Fruit fly (Drosophila melanogaster) whole organism, embryonic: ENCODE results near the gene Arp8.

Source experiments
- Ada2b ChIP-seq: fragments of 200-800 bp; sonication (Bioruptor generic); IDR thresholded peaks from 2 replicates; pipeline ENCODE4 v1.3.6; 2022; ENCODE audit warnings: missing biosample characterization, missing genetic modification characterization
- Blimp-1 ChIP-seq: fragments of 200-800 bp; sonication (Bioruptor generic); optimal IDR thresholded peaks from 3 replicates; lab custom pipeline; 2018; ENCODE audit warnings: missing biosample characterization, missing genetic modification characterization, mild to moderate bottlenecking, moderate library complexity, missing genetic modification reagents
- Bteb2 ChIP-seq: fragments of 200-800 bp; sonication (Bioruptor generic); optimal IDR thresholded peaks from 2 replicates; lab custom pipeline; 2016; ENCODE audit warnings: missing biosample characterization, missing genetic modification characterization
- C15 ChIP-seq: fragments of 200-800 bp; sonication (Bioruptor generic); IDR thresholded peaks from 3 replicates; pipeline ENCODE4 v1.3.6; 2022; ENCODE audit warnings: missing biosample characterization, missing genetic modification characterization
- CG10565 ChIP-seq: fragments of 200-800 bp; sonication (Bioruptor generic); optimal IDR thresholded peaks from 3 replicates; lab custom pipeline; 2016; ENCODE audit warnings: missing biosample characterization, mild to moderate bottlenecking, missing genetic modification characterization
- CG12155 ChIP-seq: fragments of 200-800 bp; sonication (Bioruptor generic); optimal IDR thresholded peaks from 3 replicates; lab custom pipeline; 2016; ENCODE audit warnings: missing biosample characterization, missing genetic modification characterization
- CG1233 ChIP-seq: fragments of 200-800 bp; sonication (Bioruptor generic); optimal IDR thresholded peaks from 4 replicates; lab custom pipeline; 2018; ENCODE audit warnings: missing biosample characterization, mild to moderate bottlenecking, missing genetic modification characterization
- CG12942 ChIP-seq: fragments of 200-800 bp; sonication (Bioruptor generic); optimal IDR thresholded peaks from 3 replicates; lab custom pipeline; 2016; ENCODE audit warnings: missing biosample characterization, missing genetic modification characterization
- CG13624 ChIP-seq: fragments of 200-800 bp; sonication (Bioruptor generic); optimal IDR thresholded peaks from 2 replicates; lab custom pipeline; 2016; ENCODE audit warnings: missing biosample characterization, missing genetic modification characterization
- CG17359 ChIP-seq: fragments of 200-800 bp; sonication (Bioruptor generic); optimal IDR thresholded peaks from 3 replicates; lab custom pipeline; 2018; ENCODE audit warnings: missing biosample characterization, mild to moderate bottlenecking, missing genetic modification characterization, moderate library complexity
- CG2129 ChIP-seq: fragments of 200-800 bp; sonication (Bioruptor generic); IDR thresholded peaks from 2 replicates; pipeline ENCODE4 v1.3.6; 2022; ENCODE audit warnings: missing biosample characterization, missing genetic modification characterization; ENCODE audit not compliant: partially characterized antibody
- CG30431 ChIP-seq: fragments of 200-800 bp; sonication (Bioruptor generic); optimal IDR thresholded peaks from 2 replicates; lab custom pipeline; 2017; ENCODE audit warnings: missing biosample characterization, missing genetic modification characterization
- CG34224 ChIP-seq: fragments of 200-800 bp; sonication (Bioruptor generic); IDR thresholded peaks from 3 replicates; pipeline ENCODE4 v1.3.6; 2022; ENCODE audit warnings: missing biosample characterization, missing genetic modification characterization; ENCODE audit not compliant: partially characterized antibody
- CG5245 ChIP-seq: fragments of 200-800 bp; sonication (Bioruptor generic); optimal IDR thresholded peaks from 3 replicates; lab custom pipeline; 2016; ENCODE audit warnings: missing biosample characterization, missing genetic modification characterization
- CG6813 ChIP-seq: fragments of 200-800 bp; sonication (Bioruptor generic); optimal IDR thresholded peaks from 2 replicates; lab custom pipeline; 2017; ENCODE audit warnings: missing biosample characterization, missing genetic modification characterization, mild to moderate bottlenecking, moderate library complexity, missing genetic modification reagents
- CG7372 ChIP-seq: fragments of 200-800 bp; sonication (Bioruptor generic); IDR thresholded peaks from 2 replicates; pipeline ENCODE4 v1.3.6; 2022; ENCODE audit warnings: missing biosample characterization, missing genetic modification characterization
- Doc3 ChIP-seq: fragments of 200-800 bp; sonication (Bioruptor generic); IDR thresholded peaks from 3 replicates; pipeline ENCODE4 v1.3.6; 2022; ENCODE audit warnings: missing biosample characterization, missing genetic modification characterization; ENCODE audit not compliant: partially characterized antibody
- E2f1 ChIP-seq: fragments of 200-800 bp; sonication (Bioruptor generic); IDR thresholded peaks from 2 replicates; pipeline ENCODE4 v1.3.6; 2022; ENCODE audit warnings: missing biosample characterization, missing genetic modification characterization
- H2.0 ChIP-seq: fragments of 200-800 bp; sonication (Bioruptor generic); IDR thresholded peaks from 2 replicates; pipeline ENCODE4 v1.3.6; 2022; ENCODE audit warnings: missing biosample characterization, missing genetic modification characterization
- Hand ChIP-seq: fragments of 200-800 bp; sonication (Bioruptor generic); optimal IDR thresholded peaks from 2 replicates; lab custom pipeline; 2017; ENCODE audit warnings: mild to moderate bottlenecking, missing biosample characterization, missing genetic modification reagents, missing genetic modification characterization
- Hmr ChIP-seq: fragments of 200-800 bp; sonication (Bioruptor generic); optimal IDR thresholded peaks from 3 replicates; lab custom pipeline; 2017; ENCODE audit warnings: mild to moderate bottlenecking, missing biosample characterization, missing genetic modification reagents, missing genetic modification characterization
- Hsf ChIP-seq: fragments of 200-800 bp; sonication (Bioruptor generic); optimal IDR thresholded peaks from 3 replicates; lab custom pipeline; 2016; ENCODE audit warnings: missing biosample characterization, missing genetic modification characterization
- MTF-1 ChIP-seq: fragments of 200-800 bp; sonication (Bioruptor generic); optimal IDR thresholded peaks from 2 replicates; lab custom pipeline; 2018; ENCODE audit warnings: missing biosample characterization, mild to moderate bottlenecking, missing genetic modification characterization, borderline replicate concordance
- Mad ChIP-seq: fragments of 200-800 bp; sonication (Bioruptor generic); optimal IDR thresholded peaks from 2 replicates; lab custom pipeline; 2016; ENCODE audit warnings: missing biosample characterization, missing genetic modification characterization
- Mes4 ChIP-seq: fragments of 200-800 bp; sonication (Bioruptor generic); optimal IDR thresholded peaks from 2 replicates; lab custom pipeline; 2016; ENCODE audit warnings: missing biosample characterization, missing genetic modification characterization
- NC2β ChIP-seq: fragments of 200-800 bp; sonication (Bioruptor generic); optimal IDR thresholded peaks from 2 replicates; lab custom pipeline; 2016; ENCODE audit warnings: missing biosample characterization, missing genetic modification characterization
- NFAT ChIP-seq: fragments of 200-800 bp; sonication (Bioruptor generic); IDR thresholded peaks from 2 replicates; pipeline ENCODE4 v1.3.6; 2022; ENCODE audit warnings: missing biosample characterization, missing genetic modification characterization
- Oaz ChIP-seq: fragments of 200-800 bp; sonication (Bioruptor generic); IDR thresholded peaks from 2 replicates; pipeline ENCODE4 v1.3.6; 2022; ENCODE audit warnings: missing biosample characterization, missing genetic modification characterization
- Oli ChIP-seq: fragments of 200-800 bp; sonication (Bioruptor generic); optimal IDR thresholded peaks from 2 replicates; lab custom pipeline; 2018; ENCODE audit warnings: missing biosample characterization, mild to moderate bottlenecking, missing genetic modification characterization, moderate library complexity
- Six4 ChIP-seq: fragments of 200-800 bp; sonication (Bioruptor generic); optimal IDR thresholded peaks from 2 replicates; lab custom pipeline; 2016; ENCODE audit warnings: missing biosample characterization, missing genetic modification characterization
- Sry-δ ChIP-seq: fragments of 200-800 bp; sonication (Bioruptor generic); optimal IDR thresholded peaks from 2 replicates; lab custom pipeline; 2016; ENCODE audit warnings: missing biosample characterization, missing genetic modification characterization
- Xrp1 ChIP-seq: fragments of 200-800 bp; sonication (Bioruptor generic); IDR thresholded peaks from 2 replicates; pipeline ENCODE4 v1.3.6; 2022; ENCODE audit warnings: missing biosample characterization, missing genetic modification characterization
- abd-A ChIP-seq: fragments of 200-800 bp; sonication (Bioruptor generic); optimal IDR thresholded peaks from 3 replicates; lab custom pipeline; 2019; ENCODE audit warnings: missing biosample characterization, mild to moderate bottlenecking, missing genetic modification characterization, moderate library complexity
- bbx ChIP-seq: fragments of 200-800 bp; sonication (Bioruptor generic); IDR thresholded peaks from 2 replicates; pipeline ENCODE4 v1.3.6; 2022; ENCODE audit warnings: missing biosample characterization, missing genetic modification characterization; ENCODE audit not compliant: partially characterized antibody
- bigmax ChIP-seq: fragments of 200-800 bp; sonication (Bioruptor generic); optimal IDR thresholded peaks from 2 replicates; lab custom pipeline; 2018; ENCODE audit warnings: missing biosample characterization, mild to moderate bottlenecking, missing genetic modification characterization
- emc ChIP-seq: fragments of 200-800 bp; sonication (Bioruptor generic); optimal IDR thresholded peaks from 2 replicates; lab custom pipeline; 2016; ENCODE audit warnings: missing biosample characterization, missing genetic modification characterization
- gfzf ChIP-seq: fragments of 200-800 bp; sonication (Bioruptor generic); optimal IDR thresholded peaks from 2 replicates; lab custom pipeline; 2016; ENCODE audit warnings: missing biosample characterization, mild to moderate bottlenecking, missing genetic modification characterization, moderate library complexity
- jing ChIP-seq: fragments of 200-800 bp; sonication (Bioruptor generic); optimal IDR thresholded peaks from 2 replicates; lab custom pipeline; 2018; ENCODE audit warnings: missing biosample characterization, mild to moderate bottlenecking, missing genetic modification characterization
- nerfin-1 ChIP-seq: fragments of 200-800 bp; sonication (Bioruptor generic); optimal IDR thresholded peaks from 3 replicates; lab custom pipeline; 2019; ENCODE audit warnings: missing biosample characterization, mild to moderate bottlenecking, missing genetic modification characterization, moderate library complexity
- nom ChIP-seq: fragments of 200-800 bp; sonication (Bioruptor generic); optimal IDR thresholded peaks from 2 replicates; lab custom pipeline; 2017; ENCODE audit warnings: missing biosample characterization, missing genetic modification characterization, mild to moderate bottlenecking, moderate library complexity, missing genetic modification reagents
- odd ChIP-seq: fragments of 200-800 bp; sonication (Bioruptor generic); optimal IDR thresholded peaks from 2 replicates; lab custom pipeline; 2017; ENCODE audit warnings: missing biosample characterization, mild to moderate bottlenecking, missing genetic modification characterization
- pb ChIP-seq: fragments of 200-800 bp; sonication (Bioruptor generic); optimal IDR thresholded peaks from 3 replicates; lab custom pipeline; 2016; ENCODE audit warnings: missing biosample characterization, missing genetic modification characterization
- phol ChIP-seq: fragments of 200-800 bp; sonication (Bioruptor generic); optimal IDR thresholded peaks from 3 replicates; lab custom pipeline; 2018; ENCODE audit warnings: missing biosample characterization, mild to moderate bottlenecking, missing genetic modification characterization, moderate library complexity
- pzg ChIP-seq: fragments of 200-800 bp; sonication (Bioruptor generic); optimal IDR thresholded peaks from 3 replicates; lab custom pipeline; 2018; ENCODE audit warnings: missing biosample characterization, mild to moderate bottlenecking, missing genetic modification characterization, moderate library complexity
- repo ChIP-seq: fragments of 200-800 bp; sonication (Bioruptor generic); optimal IDR thresholded peaks from 2 replicates; lab custom pipeline; 2016; ENCODE audit warnings: missing biosample characterization, missing genetic modification characterization
- ro ChIP-seq: fragments of 200-800 bp; sonication (Bioruptor generic); IDR thresholded peaks from 2 replicates; pipeline ENCODE4 v1.3.6; 2022; ENCODE audit warnings: missing biosample characterization, missing genetic modification characterization
- sens-2 ChIP-seq: fragments of 200-800 bp; sonication (Bioruptor generic); IDR thresholded peaks from 2 replicates; pipeline ENCODE4 v1.3.6; 2022; ENCODE audit warnings: missing biosample characterization, missing genetic modification characterization
- ssp ChIP-seq: fragments of 200-800 bp; sonication (Bioruptor generic); IDR thresholded peaks from 2 replicates; pipeline ENCODE4 v1.3.6; 2022; ENCODE audit warnings: missing biosample characterization, missing genetic modification characterization
- tgo ChIP-seq: fragments of 200-800 bp; sonication (Bioruptor generic); IDR thresholded peaks from 3 replicates; pipeline ENCODE4 v1.3.6; 2022; ENCODE audit warnings: missing biosample characterization, missing genetic modification characterization
- tna ChIP-seq: fragments of 200-800 bp; sonication (Bioruptor generic); IDR thresholded peaks from 2 replicates; pipeline ENCODE4 v1.3.6; 2022; ENCODE audit warnings: missing biosample characterization, missing genetic modification characterization; ENCODE audit not compliant: partially characterized antibody
- ttk ChIP-seq: fragments of 200-800 bp; sonication (Bioruptor generic); IDR thresholded peaks from 2 replicates; pipeline ENCODE4 v2.1.2; 2022; ENCODE audit warnings: missing biosample characterization, missing genetic modification characterization

Arp8 gene

DNA sequence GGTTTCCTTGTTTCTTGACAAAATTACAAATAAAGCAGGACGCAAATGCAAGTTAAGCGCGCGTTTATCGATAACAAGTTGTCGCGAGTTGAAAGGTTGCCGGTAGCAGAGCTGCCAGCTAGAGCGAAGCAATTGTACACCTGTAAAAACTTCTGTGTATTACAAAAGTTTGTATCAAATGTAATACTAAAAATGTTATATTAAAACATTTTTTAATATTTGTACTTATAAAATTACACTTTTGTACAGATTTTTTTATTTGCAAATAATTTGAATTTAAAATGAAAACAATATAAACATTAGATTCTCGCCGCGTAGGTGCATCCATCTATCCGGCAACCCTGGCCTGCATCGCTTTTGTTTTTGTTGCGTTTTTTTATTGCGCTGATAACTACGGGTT is 16.0 kb downstream of the Arp8 start, which contains the start of the genes CG8142 and Ucp4A (continued):
- TF ChIP-seq Sry-δ (GFP tag; lab: Kevin White, UChicago) (peak; percentile 21), CG6813 (GFP tag; lab: Kevin White, UChicago) (peak; percentile 78), ssp (GFP tag; lab: Robert Waterston, UW) (peak; percentile 93), nom (GFP tag; lab: Kevin White, UChicago) (peak; percentile 83), CG17359 (tag; lab: Kevin White, UChicago) (peak; percentile 93), CG5245 (GFP tag; lab: Kevin White, UChicago) (peak; percentile 76), odd (GFP tag; lab: Kevin White, UChicago) (peak; percentile 75), NFAT (GFP tag; lab: Robert Waterston, UW) (peak; percentile 91), tgo (peak; percentile 98), Xrp1 (GFP tag; lab: Robert Waterston, UW) (peak; percentile 98), abd-A (tag; lab: Kevin White, UChicago) (no peak), pzg (GFP tag; lab: Kevin White, UChicago) (peak; percentile 34), bbx (GFP tag; lab: Robert Waterston, UW) (no peak), ro (GFP tag; lab: Robert Waterston, UW) (peak; percentile 90), E2f1 (GFP tag; lab: Robert Waterston, UW) (peak; percentile 96), Mes4 (GFP tag; lab: Kevin White, UChicago) (peak; percentile 7), ttk (GFP tag; lab: Robert Waterston, UW) (peak; percentile 97), phol (tag; lab: Kevin White, UChicago) (peak; percentile 95), gfzf (GFP tag; lab: Kevin White, UChicago) (no peak), CG1233 (GFP tag; lab: Kevin White, UChicago) (peak; percentile 89), pb (GFP tag; lab: Kevin White, UChicago) (no peak), CG12155 (peak; percentile 89), jing (GFP tag; lab: Kevin White, UChicago) (no peak), Six4 (GFP tag; lab: Kevin White, UChicago) (peak; percentile 87), emc (no peak), Hmr (GFP tag; lab: Kevin White, UChicago) (peak; percentile 86), CG13624 (GFP tag; lab: Kevin White, UChicago) (peak; percentile 48), H2.0 (GFP tag; lab: Robert Waterston, UW) (peak; percentile 96), CG10565 (GFP tag; lab: Kevin White, UChicago) (peak; percentile 23), Bteb2 (GFP tag; lab: Kevin White, UChicago) (peak; percentile 35), Hand (GFP tag; lab: Kevin White, UChicago) (peak; percentile 41), NC2β (no peak), tna (GFP tag; lab: Robert Waterston, UW) (no peak), Hsf (peak; percentile 83), CG12942 (GFP tag; lab: Kevin White, UChicago) (peak; percentile 90), Blimp-1 (GFP tag; lab: Kevin White, UChicago) (peak; percentile 89), Ada2b (GFP tag; lab: Robert Waterston, UW) (peak; percentile 93), CG34224 (GFP tag; lab: Robert Waterston, UW) (0 out of 3 replicates have a peak, but pooled peaks have one; percentile 12), C15 (peak; percentile 89), CG7372 (GFP tag; lab: Robert Waterston, UW) (peak; percentile 96), Doc3 (no peak), Mad (GFP tag; lab: Kevin White, UChicago) (peak; percentile 72), CG30431 (GFP tag; lab: Kevin White, UChicago) (peak; percentile 87), bigmax (GFP tag; lab: Kevin White, UChicago) (no peak), MTF-1 (GFP tag; lab: Kevin White, UChicago) (peak; percentile 73), nerfin-1 (peak; percentile 88), repo (GFP tag; lab: Kevin White, UChicago) (no peak), Oli (tag; lab: Kevin White, UChicago) (peak; percentile 89), sens-2 (GFP tag; lab: Robert Waterston, UW) (peak; percentile 87), Oaz (peak; percentile 92), CG2129 (GFP tag; lab: Robert Waterston, UW) (no peak)
